Worm (Caenorhabditis elegans): ENCODE measurements around the gene F55C9.14.

ce11 chrV:19306906-19307305 lies 7.5 kb downstream of the F55C9.14 start, which contains the start of gene F55C9.15:
- TF ChIP-seq ama-1 (optimal IDR thresholded peaks at IDR 0.05), result no peak
- TF ChIP-seq tbx-37 (GFP tag; conservative IDR thresholded peaks at IDR 0.05), result no peak
- no peak for TF ChIP-seq hnd-1 (tag; optimal IDR thresholded peaks at IDR 0.05)
- TF ChIP-seq hmbx-1 (tag; optimal IDR thresholded peaks at IDR 0.05), result no peak
- no peak for TF ChIP-seq B0310.2 (tag; optimal IDR thresholded peaks at IDR 0.05)
- no peak for TF ChIP-seq tbx-11 (GFP tag; IDR thresholded peaks at IDR 0.05)
- TF ChIP-seq flt-1 (GFP tag; IDR thresholded peaks at IDR 0.05), result no peak
- TF ChIP-seq sea-1 (GFP tag; conservative IDR thresholded peaks at IDR 0.05), result no peak
- TF ChIP-seq aly-1 (tag; optimal IDR thresholded peaks at IDR 0.05), result no peak

All from whole organism, early embryonic.